Worm (Caenorhabditis elegans) whole organism, early embryonic: ENCODE data around the gene W01A11.1.

ENCODE experiments used
- ceh-13 ChIP-seq: fragments of 200-800 bp; sonication (Bioruptor generic); optimal IDR thresholded peaks from 2 replicates; lab custom pipeline; 2018; ENCODE audit warnings: mild to moderate bottlenecking, missing genetic modification characterization, missing compliant biosample characterization
- ets-7 ChIP-seq: sonication (generic microtip); optimal IDR thresholded peaks from 2 replicates; lab custom pipeline; 2016; ENCODE audit warnings: missing genotype, missing genetic modification characterization, missing compliant biosample characterization
- flt-1 ChIP-seq: fragments of 200-800 bp; sonication (Bioruptor generic); IDR thresholded peaks from 2 replicates; pipeline ENCODE4 v1.3.6; 2022; ENCODE audit warnings: missing genetic modification characterization, missing compliant biosample characterization
- tra-4 ChIP-seq: sonication (generic microtip); optimal IDR thresholded peaks from 2 replicates; lab custom pipeline; 2017; ENCODE audit warnings: missing genetic modification characterization, missing compliant biosample characterization

ce11 chrV:6533030-6533429 lies 34.0 kb downstream of the W01A11.1 start, which contains the start of gene hpo-26:
- TF ChIP-seq flt-1 (GFP tag; lab: Robert Waterston, UW) (no peak), ets-7 (tag; lab: Kevin White, UChicago) (no peak), tra-4 (tag; lab: Kevin White, UChicago) (no peak), ceh-13 (GFP tag; lab: Kevin White, UChicago) (no peak)
